Fruit fly (Drosophila melanogaster) whole organism, wandering third instar larva: Measurements from ENCODE around the gene slp2.

Experiments
- Abd-B ChIP-seq: fragments of >200 bp; optimal IDR thresholded peaks from 2 replicates; lab custom pipeline; 2017; ENCODE audit warnings: missing biosample characterization, missing genetic modification characterization
- CG32264 ChIP-seq: fragments of 200-800 bp; sonication (Bioruptor generic); optimal IDR thresholded peaks from 2 replicates; lab custom pipeline; 2016; ENCODE audit warnings: missing biosample characterization, missing genetic modification characterization
- CG9705 ChIP-seq: fragments of 200-800 bp; sonication (Bioruptor generic); optimal IDR thresholded peaks from 2 replicates; lab custom pipeline; 2018; ENCODE audit warnings: missing biosample characterization, mild to moderate bottlenecking, missing genetic modification characterization
- CrebA ChIP-seq: fragments of 200-800 bp; sonication (Bioruptor generic); optimal IDR thresholded peaks from 2 replicates; lab custom pipeline; 2016; ENCODE audit warnings: missing biosample characterization, mild to moderate bottlenecking, missing genetic modification characterization, borderline replicate concordance
- Dfd ChIP-seq: fragments of >200 bp; optimal IDR thresholded peaks from 2 replicates; lab custom pipeline; 2017; ENCODE audit warnings: missing biosample characterization, missing genetic modification characterization
- Dif ChIP-seq: fragments of 200-275, 200-300 bp; sonication (Bioruptor generic); optimal IDR thresholded peaks from 2 replicates; lab custom pipeline; 2018; ENCODE audit warnings: missing biosample characterization, missing genetic modification characterization; ENCODE audit not compliant: partially characterized antibody
- GATAd ChIP-seq: sonication (Bioruptor generic); optimal IDR thresholded peaks from 2 replicates; lab custom pipeline; 2016; ENCODE audit warnings: missing biosample characterization, missing genetic modification characterization
- HLH106 ChIP-seq: fragments of 200-800 bp; optimal IDR thresholded peaks from 3 replicates; lab custom pipeline; 2019; ENCODE audit warnings: missing biosample characterization, mild to moderate bottlenecking, missing genetic modification characterization, moderate library complexity
- Hnf4 ChIP-seq: fragments of 200-800 bp; sonication (Bioruptor generic); optimal IDR thresholded peaks from 2 replicates; lab custom pipeline; 2016; ENCODE audit warnings: missing biosample characterization, mild to moderate bottlenecking, missing genetic modification characterization
- Hr78 ChIP-seq: fragments of >200 bp; optimal IDR thresholded peaks from 2 replicates; lab custom pipeline; 2017; ENCODE audit warnings: missing biosample characterization, missing genetic modification characterization
- Hr83 ChIP-seq: fragments of 200-300 bp; sonication (Bioruptor generic); optimal IDR thresholded peaks from 2 replicates; lab custom pipeline; 2016; ENCODE audit warnings: missing biosample characterization, mild to moderate bottlenecking, missing genetic modification characterization, moderate library complexity; ENCODE audit not compliant: poor library complexity, severe bottlenecking
- Mio ChIP-seq: sonication (Bioruptor generic); optimal IDR thresholded peaks from 2 replicates; lab custom pipeline; 2016; ENCODE audit warnings: missing biosample characterization, missing genetic modification characterization
- Myc ChIP-seq: fragments of >200 bp; optimal IDR thresholded peaks from 2 replicates; lab custom pipeline; 2017
- N ChIP-seq: fragments of >200 bp; optimal IDR thresholded peaks from 2 replicates; lab custom pipeline; 2018; ENCODE audit warnings: missing biosample characterization, missing external identifiers, missing genetic modification characterization
- OdsH ChIP-seq: fragments of 200-800 bp; sonication (Bioruptor generic); optimal IDR thresholded peaks from 2 replicates; lab custom pipeline; 2016; ENCODE audit warnings: missing biosample characterization, mild to moderate bottlenecking, missing genetic modification characterization
- Rel ChIP-seq, 2 experiments: fragments of 200-800 bp; sonication (Bioruptor generic) in 1 of 2; optimal IDR thresholded peaks; 2 replicates in 1 of 2; 3 replicates in 1 of 2; lab custom pipeline; 2016 to 2019; ENCODE audit warnings: mild to moderate bottlenecking in 2 of 2, missing biosample characterization in 2 of 2, missing genetic modification characterization in 2 of 2, moderate library complexity in 1 of 2
- Sp1 ChIP-seq: fragments of 200-800 bp; sonication (Bioruptor generic); optimal IDR thresholded peaks from 3 replicates; lab custom pipeline; 2019; ENCODE audit warnings: missing biosample characterization, mild to moderate bottlenecking, missing genetic modification characterization, moderate library complexity
- Vsx2 ChIP-seq: fragments of 200-300, 225-300 bp; sonication (Bioruptor generic); optimal IDR thresholded peaks from 2 replicates; lab custom pipeline; 2018; ENCODE audit warnings: missing biosample characterization, missing genetic modification characterization; ENCODE audit not compliant: partially characterized antibody
- br ChIP-seq: fragments of 200-800 bp; sonication (Bioruptor generic); optimal IDR thresholded peaks from 2 replicates; lab custom pipeline; 2016; ENCODE audit warnings: missing biosample characterization, missing genetic modification characterization
- dl ChIP-seq, 2 experiments: fragments of 175-275, 200-275 bp in 1 of 2; fragments of 200-275 bp in 1 of 2; sonication (Bioruptor generic); optimal IDR thresholded peaks; lab custom pipeline; 2018; ENCODE audit warnings: mild to moderate bottlenecking in 2 of 2, missing biosample characterization in 2 of 2, missing genetic modification characterization in 2 of 2, moderate library complexity in 2 of 2; ENCODE audit not compliant: partially characterized antibody in 2 of 2, insufficient read depth in 1 of 2
- dmrt93B ChIP-seq: fragments of 200-800 bp; sonication (Bioruptor generic); optimal IDR thresholded peaks from 2 replicates; lab custom pipeline; 2018; ENCODE audit warnings: missing biosample characterization, mild to moderate bottlenecking, missing genetic modification characterization
- dsf ChIP-seq: sonication (Bioruptor generic); optimal IDR thresholded peaks from 2 replicates; lab custom pipeline; 2016; ENCODE audit warnings: missing biosample characterization, missing genetic modification characterization, borderline replicate concordance
- ey ChIP-seq: fragments of 200-800 bp; sonication (Bioruptor generic); optimal IDR thresholded peaks from 2 replicates; lab custom pipeline; 2016; ENCODE audit warnings: missing biosample characterization, missing genetic modification characterization
- foxo ChIP-seq, 2 experiments: fragments of 200-800 bp; sonication (Bioruptor generic); optimal IDR thresholded peaks; 2 replicates in 1 of 2; 3 replicates in 1 of 2; lab custom pipeline; 2016 to 2017; ENCODE audit warnings: missing biosample characterization in 2 of 2, missing genetic modification characterization in 2 of 2
- fru ChIP-seq: fragments of 200-800 bp; sonication (Bioruptor generic); optimal IDR thresholded peaks from 3 replicates; lab custom pipeline; 2016; ENCODE audit warnings: missing biosample characterization, mild to moderate bottlenecking, missing genetic modification characterization
- h ChIP-seq: fragments of 200-800 bp; sonication (Bioruptor generic); optimal IDR thresholded peaks from 3 replicates; lab custom pipeline; 2016; ENCODE audit warnings: missing biosample characterization, mild to moderate bottlenecking, missing genetic modification characterization
- jim ChIP-seq: fragments of 175-275, 200-325 bp; sonication (Bioruptor generic); optimal IDR thresholded peaks from 2 replicates; lab custom pipeline; 2016; ENCODE audit warnings: missing biosample characterization, mild to moderate bottlenecking, missing genetic modification characterization
- lola ChIP-seq: fragments of >200 bp; optimal IDR thresholded peaks from 2 replicates; lab custom pipeline; 2017; ENCODE audit warnings: missing biosample characterization, missing genetic modification characterization
- pan ChIP-seq: fragments of >200 bp; optimal IDR thresholded peaks from 2 replicates; lab custom pipeline; 2017
- psq ChIP-seq: fragments of 200-800 bp; sonication (Bioruptor generic); optimal IDR thresholded peaks from 3 replicates; lab custom pipeline; 2017; ENCODE audit warnings: missing biosample characterization, mild to moderate bottlenecking, missing genetic modification characterization, moderate library complexity
- sage ChIP-seq: fragments of 200-800 bp; sonication (Bioruptor generic); optimal IDR thresholded peaks from 2 replicates; lab custom pipeline; 2016; ENCODE audit warnings: missing biosample characterization, mild to moderate bottlenecking, missing genetic modification characterization
- sv ChIP-seq: fragments of 200-800 bp; sonication (Bioruptor generic); optimal IDR thresholded peaks from 3 replicates; lab custom pipeline; 2016; ENCODE audit warnings: missing biosample characterization, missing genetic modification characterization
- tai ChIP-seq: sonication (Bioruptor generic); optimal IDR thresholded peaks from 2 replicates; lab custom pipeline; 2016; ENCODE audit warnings: missing biosample characterization, missing genetic modification characterization
- usp ChIP-seq: fragments of >200 bp; optimal IDR thresholded peaks from 2 replicates; lab custom pipeline; 2017; ENCODE audit warnings: missing biosample characterization, missing genetic modification characterization
- woc ChIP-seq: sonication (Bioruptor generic); optimal IDR thresholded peaks from 2 replicates; lab custom pipeline; 2016; ENCODE audit warnings: missing biosample characterization, mild to moderate bottlenecking, missing genetic modification characterization

The slp2 gene

dm6 chr2L:3805274-3806196, 31.1 kb upstream of the slp2 start:
- TF ChIP-seq CG32264 (GFP tag; lab: Kevin White, UChicago): no peak
- TF ChIP-seq HLH106 (tag; lab: Kevin White, UChicago): peak; percentile 22
- no peak for TF ChIP-seq Vsx2
- TF ChIP-seq Mio (GFP tag; lab: Kevin White, UChicago): no peak
- TF ChIP-seq br (GFP tag; lab: Kevin White, UChicago): no peak
- no peak for TF ChIP-seq CG9705
- peak; percentile 47 for TF ChIP-seq fru (GFP tag; lab: Kevin White, UChicago)
- TF ChIP-seq Myc (lab: Kevin White, UChicago): no peak
- TF ChIP-seq CrebA (GFP tag; lab: Kevin White, UChicago): no peak

- TF ChIP-seq OdsH (no peak), psq (GFP tag; lab: Kevin White, UChicago) (peak; percentile 87), foxo (GFP tag; optimal IDR thresholded peaks at IDR 0.05; lab: Kevin White, UChicago) (peak in 1 of 2 experiments; percentile 15), fru (GFP tag; lab: Kevin White, UChicago) (peak; percentile 65), tai (no peak)
Measured at dm6 chr2L:3806197-3807030, 30.2 kb upstream of the slp2 start.

- TF ChIP-seq Dfd (GFP tag; lab: Kevin White, UChicago) (no peak), woc (GFP tag; lab: Kevin White, UChicago) (no peak), foxo (GFP tag; optimal IDR thresholded peaks at IDR 0.05; lab: Kevin White, UChicago) (peak in 1 of 2 experiments; percentile 15), dmrt93B (GFP tag; lab: Kevin White, UChicago) (no peak), ey (GFP tag; lab: Kevin White, UChicago) (no peak), usp (GFP tag; lab: Kevin White, UChicago) (no peak), dl (GFP tag; optimal IDR thresholded peaks at IDR 0.05; lab: Kevin White, UChicago; ENCODE audit: insufficient read depth in 1 of 2, partially characterized antibody in 2 of 2) (no peak), jim (GFP tag; lab: Kevin White, UChicago) (no peak), psq (GFP tag; lab: Kevin White, UChicago) (no peak), sv (peak; percentile 66), Sp1 (GFP tag; lab: Kevin White, UChicago) (no peak), CG9705 (no peak), CG32264 (GFP tag; lab: Kevin White, UChicago) (no peak), Hr83 (GFP tag; lab: Kevin White, UChicago) (no peak), h (no peak), GATAd (GFP tag; lab: Kevin White, UChicago) (peak; percentile 81), br (GFP tag; lab: Kevin White, UChicago) (no peak), tai (peak; percentile 51), Hnf4 (GFP tag; lab: Kevin White, UChicago) (peak; percentile 70), Myc (lab: Kevin White, UChicago) (peak; percentile 56), lola (GFP tag; lab: Kevin White, UChicago) (no peak), CrebA (GFP tag; lab: Kevin White, UChicago) (no peak), OdsH (no peak), Abd-B (no peak), Vsx2 (no peak), HLH106 (tag; lab: Kevin White, UChicago) (no peak), sage (GFP tag; lab: Kevin White, UChicago) (no peak), dsf (no peak), Mio (GFP tag; lab: Kevin White, UChicago) (no peak), Rel (GFP tag; optimal IDR thresholded peaks at IDR 0.05; lab: Kevin White, UChicago) (no peak), Rel (tag; optimal IDR thresholded peaks at IDR 0.05; lab: Kevin White, UChicago) (no peak), fru (GFP tag; lab: Kevin White, UChicago) (peak; percentile 10), N (GFP tag; lab: Kevin White, UChicago) (peak; percentile 69), Hr78 (GFP tag; lab: Kevin White, UChicago) (no peak), Dif (GFP tag; lab: Kevin White, UChicago) (no peak), pan (lab: Kevin White, UChicago) (no peak)
- TF ChIP-seq, all 38 proteins: peak for 8
Measured at dm6 chr2L:3813255-3813875, 23.3 kb upstream of the slp2 start, which contains the start of gene CG3407. Gene CG3407 (minus strand): TSS chr2L:3813410.
